Worm (Caenorhabditis elegans): ENCODE measurements around the gene slc-25A18.2.
A peak's percentile ranks its signal among the peaks of the same experiment; 100 is the strongest.

slc-25A18.2 gene

DNA sequence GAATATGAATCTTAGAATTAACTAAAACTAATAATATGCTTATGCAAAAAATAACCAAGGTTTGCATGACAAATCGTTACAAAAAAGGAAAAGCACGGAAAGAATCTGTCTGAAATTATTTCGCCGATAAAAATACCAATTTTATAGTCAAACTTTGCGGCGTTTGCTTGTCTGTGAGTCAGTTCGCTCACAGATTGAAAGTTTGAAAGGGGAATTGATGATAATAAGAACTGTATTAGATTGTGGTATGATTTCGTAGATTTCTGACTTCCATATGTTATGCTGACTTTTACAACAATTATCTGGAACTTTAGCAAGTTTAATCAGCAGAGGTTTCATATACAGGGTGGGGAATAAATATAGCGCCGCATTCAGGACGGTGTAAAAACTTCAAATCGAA lies 14.6 kb upstream of the slc-25A18.2 start, which contains the start of gene F13B6.2 (continued):
- TF ChIP-seq efl-1 (GFP tag; optimal IDR thresholded peaks at IDR 0.05), result no peak

DNA sequence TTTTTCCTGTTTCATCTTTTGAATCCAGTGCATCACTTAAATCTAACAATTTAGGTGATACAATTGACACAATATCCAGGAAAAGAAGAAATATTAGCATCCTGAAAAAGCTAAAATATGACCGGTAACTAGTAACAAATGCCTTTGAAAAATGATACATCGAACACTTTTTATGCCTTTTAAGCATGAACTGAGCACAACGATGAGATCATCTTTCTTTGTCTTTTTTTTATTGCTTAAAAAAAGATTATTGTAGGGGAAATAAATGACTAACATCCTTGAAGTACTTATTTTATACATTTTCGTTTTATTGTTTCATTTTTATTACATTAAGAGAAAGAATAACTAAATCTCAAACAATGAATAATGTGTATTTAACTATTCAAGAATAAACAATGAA lies 9.0 kb upstream of the slc-25A18.2 start, which contains the start of gene F13B6.3:
F13B6.3 (minus strand) TSS at position 101 of the 400 bp plus-strand sequence.
- no peak for TF ChIP-seq die-1 (tag; optimal IDR thresholded peaks at IDR 0.05)
- TF ChIP-seq sea-2 (GFP tag; IDR thresholded peaks at IDR 0.05), result no peak
- TF ChIP-seq F22D6.2 (tag; optimal IDR thresholded peaks at IDR 0.05), result no peak
- TF ChIP-seq ekl-4 (GFP tag; IDR thresholded peaks at IDR 0.05), result no peak
- TF ChIP-seq Y56A3A.18 (GFP tag; IDR thresholded peaks at IDR 0.05), result no peak
- TF ChIP-seq B0336.3 (GFP tag; IDR thresholded peaks at IDR 0.05), result no peak
- TF ChIP-seq hrde-1 (tag; optimal IDR thresholded peaks at IDR 0.05; ENCODE audit: borderline replicate concordance), result no peak
- no peak for TF ChIP-seq T26A5.8 (tag; optimal IDR thresholded peaks at IDR 0.05)
- no peak for TF ChIP-seq athp-1 (tag; optimal IDR thresholded peaks at IDR 0.05)
- TF ChIP-seq F37B4.10 (GFP tag; IDR thresholded peaks at IDR 0.05), result no peak
- TF ChIP-seq ztf-28 (GFP tag; IDR thresholded peaks at IDR 0.05), result no peak
- no peak for TF ChIP-seq unc-62 (GFP tag; optimal IDR thresholded peaks at IDR 0.05)
- no peak for TF ChIP-seq ztf-26 (tag; optimal IDR thresholded peaks at IDR 0.05)
- TF ChIP-seq B0019.2 (GFP tag; conservative IDR thresholded peaks at IDR 0.05), result no peak
- TF ChIP-seq hlh-26 (GFP tag; conservative IDR thresholded peaks at IDR 0.05), result no peak
- TF ChIP-seq tbx-9 (tag; optimal IDR thresholded peaks at IDR 0.05; ENCODE audit: borderline replicate concordance), result no peak
- no peak for TF ChIP-seq attf-5 (GFP tag; optimal IDR thresholded peaks at IDR 0.05)
- no peak for TF ChIP-seq ztf-18 (tag; optimal IDR thresholded peaks at IDR 0.05)
- TF ChIP-seq lsl-1 (GFP tag; optimal IDR thresholded peaks at IDR 0.05), result no peak
- no peak for TF ChIP-seq Y79H2A.3 (GFP tag; conservative IDR thresholded peaks at IDR 0.05)

DNA sequence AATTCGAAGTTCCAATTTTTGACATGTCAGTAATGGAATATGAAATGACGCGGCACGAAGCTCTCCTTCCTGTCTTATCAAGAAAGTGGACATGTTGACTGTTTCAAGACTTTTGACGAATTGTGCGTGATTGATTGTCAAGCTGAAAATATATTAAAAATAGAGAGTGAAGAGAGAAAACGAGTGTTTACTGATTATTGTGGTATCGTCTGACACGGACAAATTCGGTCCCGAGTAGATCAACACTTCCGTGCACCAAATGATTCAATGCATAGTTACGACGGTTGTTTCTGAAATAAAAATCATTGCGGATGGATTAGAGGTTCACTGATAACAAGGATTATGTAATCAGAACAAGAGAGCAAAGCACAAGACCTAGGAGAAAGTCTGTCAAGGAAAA lies 7.7 kb upstream of the slc-25A18.2 start:
- TF ChIP-seq nhr-80 (tag; optimal IDR thresholded peaks at IDR 0.05) (peak; percentile 55), snpc-3.4 (tag; optimal IDR thresholded peaks at IDR 0.05) (no peak)

DNA sequence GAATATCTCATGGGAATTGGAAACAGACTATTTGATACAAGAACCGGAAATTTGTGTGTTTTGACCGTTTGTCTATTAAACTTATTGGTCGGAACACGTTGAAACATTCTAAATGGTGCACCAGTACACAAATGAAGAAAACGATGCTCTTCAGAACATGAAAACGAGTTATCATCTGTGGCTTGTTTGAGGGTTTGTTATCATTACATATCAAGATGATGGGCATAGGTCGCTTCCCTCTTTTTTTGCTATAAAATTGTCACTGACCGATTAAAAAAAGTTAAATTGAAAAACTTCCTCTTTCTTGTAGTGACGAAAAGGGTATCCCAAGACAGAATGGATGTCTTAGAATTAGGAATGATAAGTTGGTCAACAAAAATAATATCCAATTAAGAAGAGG lies 6.2 kb upstream of the slc-25A18.2 start:
- TF ChIP-seq C06A6.2 (GFP tag; conservative IDR thresholded peaks at IDR 0.05), result no peak
- TF ChIP-seq lin-35 (GFP tag; optimal IDR thresholded peaks at IDR 0.05), result no peak
- TF ChIP-seq egl-18 (GFP tag; IDR thresholded peaks at IDR 0.05), result no peak
- peak; percentile 62 for TF ChIP-seq nhr-80 (tag; optimal IDR thresholded peaks at IDR 0.05)

DNA sequence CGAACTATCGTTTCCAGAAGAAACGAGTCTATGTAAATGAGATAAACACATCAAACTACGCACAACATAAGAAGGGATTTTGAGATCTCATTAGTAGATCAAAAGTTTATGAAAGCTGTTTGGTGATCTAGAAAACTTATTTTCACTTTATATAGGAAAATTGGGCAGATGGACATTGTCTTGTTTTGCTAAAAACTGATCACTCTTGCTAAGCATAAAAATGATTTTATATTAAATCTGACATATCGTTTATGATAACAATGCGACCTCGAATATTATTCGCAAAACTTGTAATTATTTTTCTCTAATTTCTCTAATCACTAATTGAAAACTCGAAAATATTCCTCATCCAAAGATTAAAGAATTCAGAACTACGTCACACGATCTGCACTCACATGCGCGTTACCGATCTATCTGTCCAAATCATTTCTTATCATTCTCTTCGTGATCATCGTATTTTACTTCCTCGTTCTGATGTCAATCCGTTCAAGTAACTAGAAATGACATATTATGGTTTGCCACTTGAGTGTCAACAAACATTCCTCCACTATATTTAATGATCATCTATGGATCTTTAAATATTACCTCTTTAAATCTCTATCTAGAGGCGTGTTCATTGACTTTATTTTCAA lies 4.9 kb upstream of the slc-25A18.2 start, which contains the start of gene F55G1.7:
F55G1.7 (minus strand) TSS at position 51 of the 632 bp plus-strand sequence.
- TF ChIP-seq hlh-12 (tag; optimal IDR thresholded peaks at IDR 0.05) (no peak), nfya-1 (tag; optimal IDR thresholded peaks at IDR 0.05; ENCODE audit: borderline replicate concordance, insufficient read depth) (no peak), repo-1 (tag; optimal IDR thresholded peaks at IDR 0.05) (no peak), ceh-58 (GFP tag; IDR thresholded peaks at IDR 0.05) (no peak), athp-1 (tag; optimal IDR thresholded peaks at IDR 0.05) (no peak), nhr-80 (tag; optimal IDR thresholded peaks at IDR 0.05) (no peak), ceh-91 (GFP tag; IDR thresholded peaks at IDR 0.05) (no peak), bed-1 (GFP tag; IDR thresholded peaks at IDR 0.05) (no peak), C17E4.6 (GFP tag; IDR thresholded peaks at IDR 0.05) (no peak), sea-2 (GFP tag; IDR thresholded peaks at IDR 0.05) (no peak), ceh-27 (GFP tag; optimal IDR thresholded peaks at IDR 0.05) (no peak), lsl-1 (GFP tag; optimal IDR thresholded peaks at IDR 0.05) (no peak), gei-17 (GFP tag; optimal IDR thresholded peaks at IDR 0.05) (no peak), ets-4 (GFP tag; optimal IDR thresholded peaks at IDR 0.05) (no peak), C06A6.2 (GFP tag; conservative IDR thresholded peaks at IDR 0.05) (no peak)

All from whole organism, young adult.